Fruit fly (Drosophila melanogaster) whole organism, embryonic: ENCODE data around the gene CG12998.

ENCODE experiments used
- CG42726 ChIP-seq: fragments of 200-800 bp; sonication (Bioruptor generic); IDR thresholded peaks from 2 replicates; pipeline ENCODE4 v1.3.6; 2022; ENCODE audit warnings: missing biosample characterization, missing genetic modification characterization; ENCODE audit not compliant: partially characterized antibody
- ato ChIP-seq: fragments of 200-800 bp; sonication (Bioruptor generic); IDR thresholded peaks from 2 replicates; pipeline ENCODE4 v1.3.6; 2022; ENCODE audit warnings: missing biosample characterization, missing genetic modification characterization; ENCODE audit not compliant: partially characterized antibody
- cas ChIP-seq: fragments of 200-800 bp; sonication (Bioruptor generic); IDR thresholded peaks from 2 replicates; pipeline ENCODE4 v1.3.6; 2022; ENCODE audit warnings: missing biosample characterization, missing genetic modification characterization
- fd3F ChIP-seq: fragments of 200-800 bp; sonication (Bioruptor generic); optimal IDR thresholded peaks from 2 replicates; lab custom pipeline; 2018; ENCODE audit warnings: missing biosample characterization, mild to moderate bottlenecking, missing genetic modification characterization, moderate library complexity
- slp2 ChIP-seq: fragments of 200-800 bp; sonication (Bioruptor generic); optimal IDR thresholded peaks from 2 replicates; lab custom pipeline; 2016; ENCODE audit warnings: missing biosample characterization, missing genetic modification characterization
- wor ChIP-seq: fragments of 200-800 bp; sonication (Bioruptor generic); IDR thresholded peaks from 2 replicates; pipeline ENCODE4 v1.3.6; 2022; ENCODE audit warnings: missing biosample characterization, missing genetic modification characterization

DNA sequence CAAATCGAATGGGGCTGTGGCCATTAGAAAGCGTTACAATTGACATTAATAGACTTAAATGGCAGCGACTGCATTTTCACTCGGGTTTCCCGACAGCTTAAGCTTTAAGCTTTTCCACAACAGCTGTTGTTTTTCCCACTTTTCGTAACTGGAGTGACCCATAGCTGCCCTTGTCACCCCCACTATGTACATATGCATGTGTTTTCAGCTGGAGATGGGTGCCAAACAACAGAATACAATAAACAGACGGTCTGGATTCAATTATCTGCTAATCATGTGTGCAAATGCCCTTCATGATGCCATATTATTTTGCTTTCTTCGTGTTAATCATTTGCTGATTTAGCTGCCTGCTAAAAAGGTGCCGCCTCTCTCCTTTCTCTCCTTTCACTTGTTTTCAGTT, 35.0 kb upstream of the CG12998 start:
- TF ChIP-seq ato (GFP tag; lab: Robert Waterston, UW) (no peak), fd3F (no peak), wor (GFP tag; lab: Robert Waterston, UW) (no peak), slp2 (no peak), cas (no peak), CG42726 (GFP tag; lab: Robert Waterston, UW) (no peak)
